Fruit fly (Drosophila melanogaster) whole organism, prepupa: Measurements from ENCODE around the gene CG34284.

Source experiments
- CG16779 ChIP-seq: fragments of 200-800 bp; sonication (Bioruptor generic); optimal IDR thresholded peaks from 3 replicates; lab custom pipeline; 2017; ENCODE audit warnings: missing biosample characterization, mild to moderate bottlenecking, missing genetic modification characterization
- CG9139 ChIP-seq: fragments of 200-800 bp; sonication (Bioruptor generic); optimal IDR thresholded peaks from 3 replicates; lab custom pipeline; 2017; ENCODE audit warnings: missing biosample characterization, mild to moderate bottlenecking, missing genetic modification characterization
- Eip75B ChIP-seq: fragments of 200-800 bp; sonication (Bioruptor generic); optimal IDR thresholded peaks from 3 replicates; lab custom pipeline; 2016; ENCODE audit warnings: missing biosample characterization, missing genetic modification characterization
- Gug ChIP-seq: fragments of 200-800 bp; sonication (Bioruptor generic); IDR thresholded peaks from 2 replicates; pipeline ENCODE4 v1.3.6; 2022; ENCODE audit warnings: missing biosample characterization, missing genetic modification characterization
- Sox15 ChIP-seq: fragments of 200-800 bp; sonication (Bioruptor generic); optimal IDR thresholded peaks from 3 replicates; lab custom pipeline; 2016; ENCODE audit warnings: missing biosample characterization, missing genetic modification characterization
- dac ChIP-seq: fragments of 200-800 bp; sonication (Bioruptor generic); optimal IDR thresholded peaks from 2 replicates; lab custom pipeline; 2017; ENCODE audit warnings: missing biosample characterization, mild to moderate bottlenecking, missing genetic modification characterization
- lz ChIP-seq: fragments of 200-800 bp; sonication (Bioruptor generic); optimal IDR thresholded peaks from 3 replicates; lab custom pipeline; 2016; ENCODE audit warnings: missing biosample characterization, missing genetic modification characterization
- pdm3 ChIP-seq: fragments of 200-800 bp; sonication (Bioruptor generic); optimal IDR thresholded peaks from 3 replicates; lab custom pipeline; 2016; ENCODE audit warnings: missing biosample characterization, missing genetic modification characterization

DNA sequence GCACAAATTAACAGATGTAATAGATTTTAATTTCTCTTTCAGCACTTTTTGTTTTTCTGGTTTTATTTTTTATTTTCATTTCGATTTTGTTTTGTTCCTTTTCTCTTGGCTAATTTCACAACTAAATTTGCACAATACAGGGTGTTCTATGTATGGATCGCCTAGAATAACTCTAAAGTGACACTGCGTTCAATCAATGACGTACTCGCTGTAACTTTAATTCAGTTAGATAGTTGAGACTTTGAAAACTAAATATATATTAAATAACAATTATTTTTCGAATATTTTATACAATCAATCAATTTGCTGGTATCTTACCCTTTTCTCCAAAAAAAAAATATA is 21.9 kb upstream of the CG34284 start:
- TF ChIP-seq CG9139 (no peak), CG16779 (tag; lab: Kevin White, UChicago) (no peak), Gug (GFP tag; lab: Robert Waterston, UW) (no peak), dac (GFP tag; lab: Kevin White, UChicago) (no peak), Eip75B (GFP tag; lab: Kevin White, UChicago) (no peak), Sox15 (GFP tag; lab: Kevin White, UChicago) (no peak), lz (GFP tag; lab: Kevin White, UChicago) (no peak), pdm3 (GFP tag; lab: Kevin White, UChicago) (no peak)
